Fruit fly (Drosophila melanogaster) whole organism, embryonic: ENCODE data around the gene Doc2.

ENCODE experiments used
- ATbp ChIP-seq: fragments of 200-800 bp; sonication (Bioruptor generic); optimal IDR thresholded peaks from 2 replicates; lab custom pipeline; 2017; ENCODE audit warnings: missing biosample characterization, mild to moderate bottlenecking, missing genetic modification characterization, missing genetic modification reagents
- Abd-B ChIP-seq: fragments of 200-800 bp; sonication (Bioruptor generic); optimal IDR thresholded peaks from 2 replicates; lab custom pipeline; 2018; ENCODE audit warnings: missing biosample characterization, mild to moderate bottlenecking, missing genetic modification characterization, moderate library complexity
- B-H2 ChIP-seq: fragments of 200-800 bp; sonication (Bioruptor generic); optimal IDR thresholded peaks from 2 replicates; lab custom pipeline; 2018; ENCODE audit warnings: missing biosample characterization, mild to moderate bottlenecking, missing genetic modification characterization
- Bdp1 ChIP-seq: fragments of 200-800 bp; sonication (Bioruptor generic); optimal IDR thresholded peaks from 3 replicates; lab custom pipeline; 2016; ENCODE audit warnings: missing biosample characterization, missing genetic modification characterization
- CG1024 ChIP-seq: fragments of 200-800 bp; sonication (Bioruptor generic); IDR thresholded peaks from 2 replicates; pipeline ENCODE4 v1.3.6; 2022; ENCODE audit warnings: missing biosample characterization, missing genetic modification characterization
- CG10366 ChIP-seq: fragments of 200-800 bp; sonication (Bioruptor generic); IDR thresholded peaks from 2 replicates; pipeline ENCODE4 v1.3.6; 2022; ENCODE audit warnings: missing biosample characterization, missing genetic modification characterization
- CG11456 ChIP-seq: fragments of 200-800 bp; sonication (Bioruptor generic); IDR thresholded peaks from 3 replicates; pipeline ENCODE4 v1.3.6; 2022; ENCODE audit warnings: missing biosample characterization, missing genetic modification characterization
- CG11560 ChIP-seq: fragments of 200-800 bp; sonication (Bioruptor generic); IDR thresholded peaks from 3 replicates; pipeline ENCODE4 v1.3.6; 2022; ENCODE audit warnings: missing biosample characterization, missing genetic modification characterization
- CG11723 ChIP-seq: fragments of 200-800 bp; sonication (Bioruptor generic); optimal IDR thresholded peaks from 2 replicates; lab custom pipeline; 2017; ENCODE audit warnings: missing biosample characterization, mild to moderate bottlenecking, missing genetic modification characterization
- CG12219 ChIP-seq: fragments of 200-800 bp; sonication (Bioruptor generic); optimal IDR thresholded peaks from 3 replicates; lab custom pipeline; 2018; ENCODE audit warnings: missing biosample characterization, mild to moderate bottlenecking, missing genetic modification characterization
- CG13624 ChIP-seq: fragments of 200-800 bp; sonication (Bioruptor generic); optimal IDR thresholded peaks from 2 replicates; lab custom pipeline; 2016; ENCODE audit warnings: missing biosample characterization, missing genetic modification characterization
- CG13894 ChIP-seq: fragments of 200-800 bp; sonication (Bioruptor generic); optimal IDR thresholded peaks from 3 replicates; lab custom pipeline; 2018; ENCODE audit warnings: missing biosample characterization, mild to moderate bottlenecking, missing genetic modification characterization, moderate library complexity
- CG14441 ChIP-seq: fragments of 200-800 bp; sonication (Bioruptor generic); IDR thresholded peaks from 2 replicates; pipeline ENCODE4 v1.3.6; 2022; ENCODE audit warnings: missing biosample characterization, missing genetic modification characterization
- CG15479 ChIP-seq: fragments of 200-800 bp; sonication (Bioruptor generic); optimal IDR thresholded peaks from 3 replicates; lab custom pipeline; 2019; ENCODE audit warnings: missing biosample characterization, mild to moderate bottlenecking, missing genetic modification characterization, moderate library complexity
- CG1603 ChIP-seq: fragments of 200-800 bp; sonication (Bioruptor generic); optimal IDR thresholded peaks from 2 replicates; lab custom pipeline; 2019; ENCODE audit warnings: missing biosample characterization, mild to moderate bottlenecking, missing genetic modification characterization, moderate library complexity
- CG17568 ChIP-seq: fragments of 200-800 bp; sonication (Bioruptor generic); optimal IDR thresholded peaks from 2 replicates; lab custom pipeline; 2018; ENCODE audit warnings: missing biosample characterization, mild to moderate bottlenecking, missing genetic modification characterization, moderate library complexity
- CG17912 ChIP-seq: fragments of 200-800 bp; sonication (Bioruptor generic); optimal IDR thresholded peaks from 2 replicates; lab custom pipeline; 2018; ENCODE audit warnings: missing biosample characterization, mild to moderate bottlenecking, missing genetic modification characterization
- CG2116 ChIP-seq: fragments of 200-800 bp; sonication (Bioruptor generic); optimal IDR thresholded peaks from 3 replicates; lab custom pipeline; 2018; ENCODE audit warnings: missing biosample characterization, mild to moderate bottlenecking, missing genetic modification characterization
- CG33213 ChIP-seq: fragments of 200-800 bp; sonication (Bioruptor generic); optimal IDR thresholded peaks from 3 replicates; lab custom pipeline; 2016; ENCODE audit warnings: missing biosample characterization, missing genetic modification characterization
- CG34224 ChIP-seq: fragments of 200-800 bp; sonication (Bioruptor generic); IDR thresholded peaks from 3 replicates; pipeline ENCODE4 v1.3.6; 2022; ENCODE audit warnings: missing biosample characterization, missing genetic modification characterization; ENCODE audit not compliant: partially characterized antibody
- CG4360 ChIP-seq: fragments of 200-800 bp; sonication (Bioruptor generic); IDR thresholded peaks from 2 replicates; pipeline ENCODE4 v1.3.6; 2022; ENCODE audit warnings: missing biosample characterization, missing genetic modification characterization
- CG5180 ChIP-seq: fragments of 200-800 bp; sonication (Bioruptor generic); optimal IDR thresholded peaks from 3 replicates; lab custom pipeline; 2017; ENCODE audit warnings: missing biosample characterization, missing genetic modification characterization, mild to moderate bottlenecking, moderate library complexity, missing genetic modification reagents
- CG9215 ChIP-seq: fragments of 200-800 bp; sonication (Bioruptor generic); IDR thresholded peaks from 2 replicates; pipeline ENCODE4 v1.3.6; 2022; ENCODE audit warnings: missing biosample characterization, missing genetic modification characterization
- Dp ChIP-seq: fragments of 200-800 bp; sonication (Bioruptor generic); optimal IDR thresholded peaks from 2 replicates; lab custom pipeline; 2018; ENCODE audit warnings: missing biosample characterization, mild to moderate bottlenecking, missing genetic modification characterization, moderate library complexity
- E2f2 ChIP-seq: fragments of 200-800 bp; sonication (Bioruptor generic); IDR thresholded peaks from 2 replicates; pipeline ENCODE4 v1.3.6; 2022; ENCODE audit warnings: missing biosample characterization, missing genetic modification characterization
- Fer3 ChIP-seq: fragments of 200-800 bp; sonication (Bioruptor generic); optimal IDR thresholded peaks from 2 replicates; lab custom pipeline; 2018; ENCODE audit warnings: missing biosample characterization, mild to moderate bottlenecking, missing genetic modification characterization, moderate library complexity
- Hmx ChIP-seq: fragments of 200-800 bp; sonication (Bioruptor generic); optimal IDR thresholded peaks from 2 replicates; lab custom pipeline; 2016; ENCODE audit warnings: missing biosample characterization, missing genetic modification characterization
- Meics ChIP-seq: fragments of 200-800 bp; sonication (Bioruptor generic); optimal IDR thresholded peaks from 2 replicates; lab custom pipeline; 2017; ENCODE audit warnings: missing biosample characterization, mild to moderate bottlenecking, missing genetic modification characterization
- Nf-YB ChIP-seq: fragments of 200-800 bp; sonication (Bioruptor generic); optimal IDR thresholded peaks from 3 replicates; lab custom pipeline; 2019; ENCODE audit warnings: missing biosample characterization, mild to moderate bottlenecking, missing genetic modification characterization, moderate library complexity
- Opbp ChIP-seq: fragments of 200-800 bp; sonication (Bioruptor generic); IDR thresholded peaks from 3 replicates; pipeline ENCODE4 v1.3.6; 2022; ENCODE audit warnings: missing biosample characterization, missing genetic modification characterization; ENCODE audit not compliant: partially characterized antibody
- Optix ChIP-seq: fragments of 200-800 bp; sonication (Bioruptor generic); IDR thresholded peaks from 3 replicates; pipeline ENCODE4 v1.3.6; 2022; ENCODE audit warnings: missing biosample characterization, missing genetic modification characterization
- Pdp1 ChIP-seq, 2 experiments: fragments of 200-800 bp; sonication (Bioruptor generic); optimal IDR thresholded peaks; 3 replicates each; lab custom pipeline; 2016; ENCODE audit warnings: missing biosample characterization in 2 of 2, missing genetic modification characterization in 2 of 2, mild to moderate bottlenecking in 1 of 2, moderate library complexity in 1 of 2
- Ptx1 ChIP-seq: fragments of 200-800 bp; sonication (Bioruptor generic); IDR thresholded peaks from 2 replicates; pipeline ENCODE4 v1.3.6; 2022; ENCODE audit warnings: missing biosample characterization, missing genetic modification characterization
- Sin3A ChIP-seq: fragments of >200 bp; optimal IDR thresholded peaks from 2 replicates; lab custom pipeline; 2018
- Usf ChIP-seq: fragments of 200-800 bp; sonication (Bioruptor generic); optimal IDR thresholded peaks from 2 replicates; lab custom pipeline; 2017; ENCODE audit warnings: missing genotype, missing biosample characterization, missing genetic modification characterization
- ab ChIP-seq: fragments of 200-800 bp; sonication (Bioruptor generic); optimal IDR thresholded peaks from 2 replicates; lab custom pipeline; 2016; ENCODE audit warnings: missing biosample characterization, missing genetic modification characterization
- ara ChIP-seq: fragments of 200-800 bp; sonication (Bioruptor generic); IDR thresholded peaks from 2 replicates; pipeline ENCODE4 v1.3.6; 2022; ENCODE audit warnings: missing biosample characterization, missing genetic modification characterization
- ci ChIP-seq: fragments of 200-800 bp; sonication (Bioruptor generic); IDR thresholded peaks from 3 replicates; pipeline ENCODE4 v1.3.6; 2022; ENCODE audit warnings: missing biosample characterization, missing genetic modification characterization
- da ChIP-seq: fragments of 200-800 bp; sonication (Bioruptor generic); optimal IDR thresholded peaks from 2 replicates; lab custom pipeline; 2016; ENCODE audit warnings: missing biosample characterization, missing genetic modification characterization
- disco-r ChIP-seq: fragments of 200-800 bp; sonication (Bioruptor generic); optimal IDR thresholded peaks from 2 replicates; lab custom pipeline; 2016; ENCODE audit warnings: missing biosample characterization, missing genetic modification characterization
- emc ChIP-seq: fragments of 200-800 bp; sonication (Bioruptor generic); optimal IDR thresholded peaks from 2 replicates; lab custom pipeline; 2016; ENCODE audit warnings: missing biosample characterization, missing genetic modification characterization
- eve ChIP-seq, 2 experiments: fragments of >200 bp; optimal IDR thresholded peaks; 2 replicates each; lab custom pipeline; 2017; ENCODE audit warnings: missing biosample characterization in 2 of 2, missing genetic modification characterization in 2 of 2
- gcm ChIP-seq: fragments of 200-800 bp; sonication (Bioruptor generic); optimal IDR thresholded peaks from 2 replicates; lab custom pipeline; 2019; ENCODE audit warnings: missing biosample characterization, mild to moderate bottlenecking, missing genetic modification characterization, moderate library complexity
- hb ChIP-seq: fragments of 200-800 bp; sonication (Bioruptor generic); IDR thresholded peaks from 3 replicates; pipeline ENCODE4 v1.3.6; 2022; ENCODE audit warnings: missing biosample characterization, missing genetic modification characterization; ENCODE audit not compliant: partially characterized antibody
- p53 ChIP-seq: fragments of 200-800 bp; sonication (Bioruptor generic); optimal IDR thresholded peaks from 2 replicates; lab custom pipeline; 2016; ENCODE audit warnings: missing biosample characterization, missing genetic modification characterization
- pita ChIP-seq: fragments of 200-800 bp; sonication (Bioruptor generic); optimal IDR thresholded peaks from 2 replicates; lab custom pipeline; 2017; ENCODE audit warnings: missing biosample characterization, mild to moderate bottlenecking, missing genetic modification characterization
- ro ChIP-seq: fragments of 200-800 bp; sonication (Bioruptor generic); IDR thresholded peaks from 2 replicates; pipeline ENCODE4 v1.3.6; 2022; ENCODE audit warnings: missing biosample characterization, missing genetic modification characterization
- slou ChIP-seq: fragments of 200-800 bp; sonication (Bioruptor generic); optimal IDR thresholded peaks from 3 replicates; lab custom pipeline; 2016; ENCODE audit warnings: missing biosample characterization, missing genetic modification characterization
- wek ChIP-seq: fragments of 200-800 bp; sonication (Bioruptor generic); optimal IDR thresholded peaks from 3 replicates; lab custom pipeline; 2018; ENCODE audit warnings: missing biosample characterization, mild to moderate bottlenecking, missing genetic modification characterization, moderate library complexity

Gene Doc2

DNA sequence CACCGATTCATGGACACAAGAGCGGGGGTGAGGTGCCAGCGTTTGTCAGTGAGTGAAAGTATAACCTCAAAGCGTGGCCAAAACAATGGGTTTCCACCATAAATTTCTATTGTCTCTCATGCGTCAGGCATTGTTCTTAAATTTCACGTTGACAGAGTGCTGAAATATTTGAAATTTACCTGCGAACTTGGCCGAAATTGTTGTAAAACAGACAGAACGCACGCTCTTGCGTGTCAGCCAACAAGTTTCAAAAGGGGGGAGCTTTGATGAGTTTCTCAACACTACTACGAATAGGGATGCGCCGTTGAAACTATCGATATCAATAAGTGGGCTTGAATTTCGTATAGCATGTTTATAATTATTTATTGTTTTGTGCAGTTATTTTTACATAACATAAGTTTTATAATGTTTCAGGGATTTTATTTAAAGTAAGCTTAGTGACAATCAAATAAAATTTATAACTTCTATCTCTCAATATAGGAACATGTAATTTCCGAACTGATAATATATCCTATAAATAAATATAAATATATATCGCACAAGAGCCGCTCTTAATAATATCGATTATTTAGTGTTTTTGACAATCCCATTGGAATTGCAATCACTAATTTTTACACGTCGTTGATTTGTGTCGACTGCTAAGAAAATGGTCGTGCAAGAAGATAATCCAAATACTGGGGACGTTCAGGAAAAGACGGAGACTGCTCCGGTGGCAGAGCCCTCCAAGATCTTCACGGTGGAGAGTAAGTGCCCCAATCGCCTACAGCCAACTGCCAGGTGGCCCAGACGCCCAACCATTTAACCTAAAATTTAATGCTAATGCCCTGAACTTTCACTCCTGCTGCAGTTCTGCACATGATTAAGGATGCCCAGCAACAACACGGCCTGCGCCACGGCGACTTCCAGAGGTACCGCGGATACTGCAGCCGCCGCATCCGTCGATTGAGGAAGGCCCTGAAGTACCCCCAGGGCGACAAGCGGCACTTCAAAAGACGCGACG, 44.3 kb downstream of the Doc2 start, which contains the start of the genes pix and Srp68 (continued):
- peak; percentile 57 for TF ChIP-seq slou (GFP tag; lab: Kevin White, UChicago)
- TF ChIP-seq CG13624 = peak; percentile 63
- no peak for TF ChIP-seq eve (GFP tag; optimal IDR thresholded peaks at IDR 0.05; lab: Kevin White, UChicago)
- TF ChIP-seq wek (GFP tag; lab: Kevin White, UChicago) = no peak
- no peak for TF ChIP-seq CG11456 (GFP tag; lab: Robert Waterston, UW)
- no peak for TF ChIP-seq Hmx (GFP tag; lab: Kevin White, UChicago)
- no peak for TF ChIP-seq ATbp (GFP tag; lab: Kevin White, UChicago)
- TF ChIP-seq B-H2 = peak; percentile 34
- no peak for TF ChIP-seq CG5180 (GFP tag; lab: Kevin White, UChicago)
- no peak for TF ChIP-seq CG4360 (GFP tag; lab: Robert Waterston, UW)
- TF ChIP-seq E2f2 (GFP tag; lab: Robert Waterston, UW) = peak; percentile 37
- no peak for TF ChIP-seq ara
- no peak for TF ChIP-seq CG12219
- peak; percentile 46 to 68 for TF ChIP-seq Pdp1 (GFP tag; optimal IDR thresholded peaks at IDR 0.05; lab: Kevin White, UChicago)
- TF ChIP-seq ci (GFP tag; lab: Robert Waterston, UW) = no peak
- TF ChIP-seq CG9215 (GFP tag; lab: Robert Waterston, UW) = peak; percentile 73; the same call in 1 of the 2 replicates
- no peak for TF ChIP-seq CG15479 (GFP tag; lab: Kevin White, UChicago)
- TF ChIP-seq CG17912 (GFP tag; lab: Kevin White, UChicago) = peak; percentile 26
- TF ChIP-seq CG11560 = no peak
- peak; percentile 37; the same call in 1 of the 2 replicates for TF ChIP-seq CG10366 (GFP tag; lab: Robert Waterston, UW)
- TF ChIP-seq CG14441 (GFP tag; lab: Robert Waterston, UW) = no peak
- TF ChIP-seq hb = peak; percentile 65
- TF ChIP-seq Nf-YB (GFP tag; lab: Kevin White, UChicago) = no peak
- TF ChIP-seq CG34224 (GFP tag; lab: Robert Waterston, UW) = peak; percentile 80
- peak; percentile 7 for TF ChIP-seq disco-r (GFP tag; lab: Kevin White, UChicago)
- TF ChIP-seq CG11723 = no peak
- TF ChIP-seq Abd-B (GFP tag; lab: Kevin White, UChicago) = peak; percentile 83
- no peak for TF ChIP-seq Optix
- TF ChIP-seq Meics = no peak
- no peak for TF ChIP-seq CG17568 (GFP tag; lab: Kevin White, UChicago)
- TF ChIP-seq Dp (GFP tag; lab: Kevin White, UChicago) = peak; percentile 23
- no peak for TF ChIP-seq ro
- TF ChIP-seq ab = no peak
- TF ChIP-seq Bdp1 (GFP tag; lab: Kevin White, UChicago) = peak; percentile 50
- TF ChIP-seq Ptx1 = peak; percentile 65
- TF ChIP-seq emc (GFP tag; lab: Kevin White, UChicago) = no peak
- peak; percentile 44 for TF ChIP-seq Usf (GFP tag; lab: Kevin White, UChicago)
- peak; percentile 47 for TF ChIP-seq Fer3 (tag; lab: Kevin White, UChicago)
- TF ChIP-seq CG1024 (GFP tag; lab: Robert Waterston, UW) = no peak
- peak; percentile 66; the same call in 2 of the 3 replicates for TF ChIP-seq Opbp (GFP tag; lab: Robert Waterston, UW)
- TF ChIP-seq CG1603 = no peak
- peak; percentile 42 for TF ChIP-seq Sin3A (lab: Kevin White, UChicago)
- peak; percentile 66 for TF ChIP-seq p53 (GFP tag; lab: Kevin White, UChicago)
- peak; percentile 9 for TF ChIP-seq CG33213 (GFP tag; lab: Kevin White, UChicago)
- no peak for TF ChIP-seq CG13894 (tag; lab: Kevin White, UChicago)
- no peak for TF ChIP-seq da (GFP tag; lab: Kevin White, UChicago)
- peak; percentile 47 for TF ChIP-seq gcm (GFP tag; lab: Kevin White, UChicago)
- TF ChIP-seq pita (GFP tag; lab: Kevin White, UChicago) = no peak
- TF ChIP-seq CG2116 (GFP tag; lab: Kevin White, UChicago) = peak; percentile 92
